Worm (Caenorhabditis elegans) whole organism, mixed stage, embryonic: Measurements from ENCODE around the gene K09C8.7.

ENCODE experiments used
- M03D4.4 ChIP-seq: sonication (generic microtip); optimal IDR thresholded peaks from 2 replicates; lab custom pipeline; 2017; ENCODE audit warnings: mild to moderate bottlenecking, missing genetic modification characterization, missing compliant biosample characterization
- bed-3 ChIP-seq: fragments of 200-800 bp; sonication (Bioruptor generic); optimal IDR thresholded peaks from 3 replicates; lab custom pipeline; 2018; ENCODE audit warnings: mild to moderate bottlenecking, missing genetic modification characterization, moderate library complexity, missing compliant biosample characterization
- blmp-1 ChIP-seq: fragments of 150-350 bp; optimal IDR thresholded peaks from 2 replicates; lab custom pipeline; 2014; ENCODE audit warnings: missing biosample characterization, missing genetic modification characterization
- ceh-39 ChIP-seq: fragments of 150-350 bp; optimal IDR thresholded peaks from 2 replicates; lab custom pipeline; 2014; ENCODE audit warnings: missing biosample characterization, missing genetic modification characterization
- ceh-43 ChIP-seq: fragments of 200-800 bp; sonication (Bioruptor generic); optimal IDR thresholded peaks from 2 replicates; lab custom pipeline; 2018; ENCODE audit warnings: mild to moderate bottlenecking, missing genetic modification characterization, moderate library complexity, missing compliant biosample characterization
- ceh-83 ChIP-seq: fragments of 200-800 bp; sonication (Bioruptor generic); optimal IDR thresholded peaks from 2 replicates; lab custom pipeline; 2018; ENCODE audit warnings: mild to moderate bottlenecking, missing genetic modification characterization, missing compliant biosample characterization
- ces-1 ChIP-seq: fragments of 150-350 bp; optimal IDR thresholded peaks from 2 replicates; lab custom pipeline; 2014; ENCODE audit warnings: missing biosample characterization, missing genetic modification reagents, missing genetic modification characterization
- cnd-1 ChIP-seq: fragments of 200-800 bp; sonication (Bioruptor generic); optimal IDR thresholded peaks from 2 replicates; lab custom pipeline; 2018; ENCODE audit warnings: mild to moderate bottlenecking, missing genetic modification characterization, missing compliant biosample characterization
- drap-1 ChIP-seq: fragments of 200-800 bp; sonication (Bioruptor generic); optimal IDR thresholded peaks from 3 replicates; lab custom pipeline; 2018; ENCODE audit warnings: mild to moderate bottlenecking, missing genetic modification characterization, missing compliant biosample characterization
- elt-1 ChIP-seq: sonication (generic microtip); optimal IDR thresholded peaks from 2 replicates; lab custom pipeline; 2017; ENCODE audit warnings: missing genetic modification characterization, mild to moderate bottlenecking, missing compliant biosample characterization, antibody characterized with exemption, moderate library complexity, borderline replicate concordance; ENCODE audit not compliant: insufficient read depth
- elt-3 ChIP-seq: fragments of 150-350 bp; optimal IDR thresholded peaks from 2 replicates; lab custom pipeline; 2014; ENCODE audit warnings: missing biosample characterization, missing genetic modification characterization
- flh-1 ChIP-seq: fragments of 200-800 bp; sonication (Bioruptor generic); optimal IDR thresholded peaks from 2 replicates; lab custom pipeline; 2018; ENCODE audit warnings: mild to moderate bottlenecking, missing genetic modification characterization, moderate library complexity, missing compliant biosample characterization
- ham-2 ChIP-seq: fragments of 200-800 bp; sonication (Bioruptor generic); optimal IDR thresholded peaks from 2 replicates; lab custom pipeline; 2018; ENCODE audit warnings: mild to moderate bottlenecking, missing genetic modification characterization, missing compliant biosample characterization
- hlh-1 ChIP-seq: fragments of 150-350 bp; optimal IDR thresholded peaks from 2 replicates; lab custom pipeline; 2014; ENCODE audit warnings: missing biosample characterization, missing genetic modification reagents, missing genetic modification characterization
- lin-32 ChIP-seq: fragments of 200-800 bp; sonication (Bioruptor generic); optimal IDR thresholded peaks from 2 replicates; lab custom pipeline; 2018; ENCODE audit warnings: mild to moderate bottlenecking, missing genetic modification characterization, missing compliant biosample characterization
- lsy-2 ChIP-seq: fragments of 150-350 bp; optimal IDR thresholded peaks from 2 replicates; lab custom pipeline; 2014; ENCODE audit warnings: missing biosample characterization, missing genetic modification characterization
- mep-1 ChIP-seq: fragments of 150-350 bp; optimal IDR thresholded peaks from 2 replicates; lab custom pipeline; 2017; ENCODE audit warnings: missing biosample characterization, missing genetic modification reagents, missing genetic modification characterization, inconsistent platforms
- mls-2 ChIP-seq: sonication (generic microtip); optimal IDR thresholded peaks from 2 replicates; lab custom pipeline; 2016; ENCODE audit warnings: mild to moderate bottlenecking, missing genetic modification characterization, moderate library complexity, missing compliant biosample characterization
- nhr-12 ChIP-seq: fragments of 150-350 bp; optimal IDR thresholded peaks from 2 replicates; lab custom pipeline; 2014; ENCODE audit warnings: missing biosample characterization, missing genetic modification characterization
- nhr-2 ChIP-seq: fragments of 150-350 bp; optimal IDR thresholded peaks from 2 replicates; lab custom pipeline; 2014; ENCODE audit warnings: missing biosample characterization, missing genetic modification characterization
- nhr-28 ChIP-seq: fragments of 150-350 bp; optimal IDR thresholded peaks from 2 replicates; lab custom pipeline; 2014; ENCODE audit warnings: missing biosample characterization, missing genetic modification characterization
- nhr-76 ChIP-seq: sonication (generic microtip); optimal IDR thresholded peaks from 2 replicates; lab custom pipeline; 2017; ENCODE audit warnings: missing biosample characterization, missing genetic modification characterization
- sem-2 ChIP-seq: fragments of 200-800 bp; sonication (Bioruptor generic); optimal IDR thresholded peaks from 2 replicates; lab custom pipeline; 2018; ENCODE audit warnings: mild to moderate bottlenecking, missing genetic modification characterization, missing compliant biosample characterization
- snpc-4 ChIP-seq: fragments of 150-350 bp; optimal IDR thresholded peaks from 2 replicates; lab custom pipeline; 2014; ENCODE audit warnings: missing biosample characterization, missing genetic modification characterization
- tbx-8 ChIP-seq: fragments of 200-800 bp; sonication (Bioruptor generic); optimal IDR thresholded peaks from 2 replicates; lab custom pipeline; 2018; ENCODE audit warnings: mild to moderate bottlenecking, missing genetic modification characterization, moderate library complexity, missing compliant biosample characterization
- unc-39 ChIP-seq: fragments of 150-350 bp; optimal IDR thresholded peaks from 2 replicates; lab custom pipeline; 2014; ENCODE audit warnings: missing biosample characterization, missing genetic modification characterization
- unc-62 ChIP-seq: fragments of 150-350 bp; optimal IDR thresholded peaks from 2 replicates; lab custom pipeline; 2014; ENCODE audit warnings: missing biosample characterization, missing genetic modification reagents, missing genetic modification characterization
- zip-8 ChIP-seq: fragments of 150-350 bp; optimal IDR thresholded peaks from 2 replicates; lab custom pipeline; 2014; ENCODE audit warnings: missing biosample characterization, missing genetic modification characterization
- ztf-11 ChIP-seq: fragments of 150-350 bp; optimal IDR thresholded peaks from 2 replicates; lab custom pipeline; 2014; ENCODE audit warnings: missing biosample characterization, missing genetic modification characterization

Gene K09C8.7

ce11 chrX:10958427-10958826 is 7.2 kb upstream of the K09C8.7 start, which contains the start of gene nlp-19:
nlp-19 (plus strand) TSS chrX:10958727.
- TF ChIP-seq nhr-76 (tag; lab: Kevin White, UChicago) (no peak), ham-2 (no peak), tbx-8 (GFP tag; lab: Kevin White, UChicago) (no peak), zip-8 (tag; lab: Kevin White, UChicago) (no peak), lin-32 (GFP tag; lab: Kevin White, UChicago) (no peak), hlh-1 (tag; lab: Kevin White, UChicago) (no peak), snpc-4 (tag; lab: Kevin White, UChicago) (no peak), ceh-39 (no peak), unc-39 (no peak), sem-2 (no peak), ceh-43 (GFP tag; lab: Kevin White, UChicago) (no peak), lsy-2 (tag; lab: Kevin White, UChicago) (no peak), cnd-1 (tag; lab: Kevin White, UChicago) (no peak), nhr-28 (no peak), blmp-1 (tag; lab: Kevin White, UChicago) (no peak)

- TF ChIP-seq flh-1 (GFP tag; lab: Kevin White, UChicago) (no peak), sem-2 (no peak), elt-3 (tag; lab: Kevin White, UChicago) (no peak)
Observed at ce11 chrX:10956972-10957678, 5.9 kb upstream of the K09C8.7 start.

ce11 chrX:10953834-10954233 is 2.6 kb upstream of the K09C8.7 start, which contains the start of gene pbo-4:
pbo-4 (plus strand) TSS chrX:10954134.
- TF ChIP-seq nhr-28 = no peak
- TF ChIP-seq nhr-2 (tag; lab: Kevin White, UChicago) = no peak
- no peak for TF ChIP-seq ceh-83 (GFP tag; lab: Kevin White, UChicago)
- TF ChIP-seq drap-1 (GFP tag; lab: Kevin White, UChicago) = no peak

ce11 chrX:10951922-10952321 is 729 bp upstream of the K09C8.7 start:
- no peak for TF ChIP-seq sem-2
- no peak for TF ChIP-seq M03D4.4 (tag; lab: Kevin White, UChicago)
- TF ChIP-seq cnd-1 (tag; lab: Kevin White, UChicago) = no peak
- no peak for TF ChIP-seq nhr-76 (tag; lab: Kevin White, UChicago)
- TF ChIP-seq bed-3 (GFP tag; lab: Kevin White, UChicago) = no peak
- TF ChIP-seq nhr-12 = no peak
- no peak for TF ChIP-seq ces-1 (GFP tag; lab: Kevin White, UChicago)
- no peak for TF ChIP-seq hlh-1 (tag; lab: Kevin White, UChicago)
- no peak for TF ChIP-seq ztf-11 (tag; lab: Kevin White, UChicago)
- no peak for TF ChIP-seq elt-1 (tag; lab: Kevin White, UChicago)
- TF ChIP-seq unc-39 = no peak
- no peak for TF ChIP-seq lsy-2 (tag; lab: Kevin White, UChicago)
- no peak for TF ChIP-seq ham-2
- TF ChIP-seq lin-32 (GFP tag; lab: Kevin White, UChicago) = no peak
- TF ChIP-seq nhr-28 = no peak
- TF ChIP-seq blmp-1 (tag; lab: Kevin White, UChicago) = no peak
- TF ChIP-seq tbx-8 (GFP tag; lab: Kevin White, UChicago) = no peak
- TF ChIP-seq, all 35 proteins: peak for 0

ce11 chrX:10948852-10949251 is 2.3 kb downstream of the K09C8.7 start, which contains the start of gene T21B6.3:
T21B6.3 (minus strand) TSS chrX:10948952.
- no peak for TF ChIP-seq drap-1 (GFP tag; lab: Kevin White, UChicago)
- no peak for TF ChIP-seq elt-3 (tag; lab: Kevin White, UChicago)
- TF ChIP-seq ceh-43 (GFP tag; lab: Kevin White, UChicago) = no peak
- no peak for TF ChIP-seq snpc-4 (tag; lab: Kevin White, UChicago)
- no peak for TF ChIP-seq nhr-76 (tag; lab: Kevin White, UChicago)
- TF ChIP-seq M03D4.4 (tag; lab: Kevin White, UChicago) = no peak
- no peak for TF ChIP-seq unc-62 (GFP tag; lab: Kevin White, UChicago)
- TF ChIP-seq flh-1 (GFP tag; lab: Kevin White, UChicago) = no peak
- no peak for TF ChIP-seq hlh-1 (tag; lab: Kevin White, UChicago)
- TF ChIP-seq ces-1 (GFP tag; lab: Kevin White, UChicago) = no peak
- TF ChIP-seq mep-1 (tag; lab: Kevin White, UChicago) = no peak
- no peak for TF ChIP-seq nhr-12
- TF ChIP-seq nhr-28 = no peak
- TF ChIP-seq ceh-83 (GFP tag; lab: Kevin White, UChicago) = no peak
- no peak for TF ChIP-seq sem-2
- TF ChIP-seq ceh-39 = no peak
- TF ChIP-seq zip-8 (tag; lab: Kevin White, UChicago) = no peak
- TF ChIP-seq mls-2 = no peak
- TF ChIP-seq, all 35 proteins: peak for 0
